Fruit fly (Drosophila melanogaster) whole organism, embryonic: Measurements from ENCODE around the gene CG14427.
A peak's percentile ranks its signal among the peaks of the same experiment; 100 is the strongest.

Experiments used
- Abd-B ChIP-seq: fragments of 200-800 bp; sonication (Bioruptor generic); optimal IDR thresholded peaks from 2 replicates; lab custom pipeline; 2018; ENCODE audit warnings: missing biosample characterization, mild to moderate bottlenecking, missing genetic modification characterization, moderate library complexity
- Atf6 ChIP-seq: fragments of 200-800 bp; sonication (Bioruptor generic); IDR thresholded peaks from 2 replicates; pipeline ENCODE4 v1.3.6; 2022; ENCODE audit warnings: missing biosample characterization, missing genetic modification characterization
- Awh ChIP-seq: fragments of 200-800 bp; sonication (Bioruptor generic); IDR thresholded peaks from 2 replicates; pipeline ENCODE4, ENCODE4 v1.3.6; 2022; ENCODE audit warnings: missing biosample characterization, missing genetic modification characterization
- CG10654 ChIP-seq: fragments of 200-800 bp; sonication (Bioruptor generic); optimal IDR thresholded peaks from 2 replicates; lab custom pipeline; 2016; ENCODE audit warnings: missing biosample characterization, missing genetic modification characterization
- CG10979 ChIP-seq: fragments of 200-800 bp; sonication (Bioruptor generic); optimal IDR thresholded peaks from 2 replicates; lab custom pipeline; 2018; ENCODE audit warnings: missing biosample characterization, mild to moderate bottlenecking, missing genetic modification characterization, moderate library complexity
- CG12104 ChIP-seq: fragments of 200-800 bp; sonication (Bioruptor generic); optimal IDR thresholded peaks from 3 replicates; lab custom pipeline; 2016; ENCODE audit warnings: missing biosample characterization, missing genetic modification characterization
- CG12659 ChIP-seq: fragments of 200-800 bp; sonication (Bioruptor generic); optimal IDR thresholded peaks from 3 replicates; lab custom pipeline; 2017; ENCODE audit warnings: mild to moderate bottlenecking, missing biosample characterization, missing genetic modification reagents, missing genetic modification characterization
- CG12769 ChIP-seq: fragments of 200-800 bp; sonication (Bioruptor generic); optimal IDR thresholded peaks from 2 replicates; lab custom pipeline; 2019; ENCODE audit warnings: missing biosample characterization, mild to moderate bottlenecking, missing genetic modification characterization, moderate library complexity
- CG13424 ChIP-seq: fragments of 200-800 bp; sonication (Bioruptor generic); optimal IDR thresholded peaks from 2 replicates; lab custom pipeline; 2019; ENCODE audit warnings: missing biosample characterization, mild to moderate bottlenecking, missing genetic modification characterization, moderate library complexity
- CG14441 ChIP-seq: fragments of 200-800 bp; sonication (Bioruptor generic); IDR thresholded peaks from 2 replicates; pipeline ENCODE4 v1.3.6; 2022; ENCODE audit warnings: missing biosample characterization, missing genetic modification characterization
- CG15011 ChIP-seq: fragments of 200-800 bp; sonication (Bioruptor generic); optimal IDR thresholded peaks from 3 replicates; lab custom pipeline; 2018; ENCODE audit warnings: missing biosample characterization, mild to moderate bottlenecking, missing genetic modification characterization
- CG15073 ChIP-seq: fragments of 200-800 bp; sonication (Bioruptor generic); optimal IDR thresholded peaks from 2 replicates; lab custom pipeline; 2016; ENCODE audit warnings: missing biosample characterization, missing genetic modification characterization
- CG15269 ChIP-seq: fragments of 200-800 bp; sonication (Bioruptor generic); optimal IDR thresholded peaks from 2 replicates; lab custom pipeline; 2018; ENCODE audit warnings: missing biosample characterization, mild to moderate bottlenecking, missing genetic modification characterization, moderate library complexity
- CG17359 ChIP-seq: fragments of 200-800 bp; sonication (Bioruptor generic); optimal IDR thresholded peaks from 3 replicates; lab custom pipeline; 2018; ENCODE audit warnings: missing biosample characterization, mild to moderate bottlenecking, missing genetic modification characterization, moderate library complexity
- CG33213 ChIP-seq: fragments of 200-800 bp; sonication (Bioruptor generic); optimal IDR thresholded peaks from 3 replicates; lab custom pipeline; 2016; ENCODE audit warnings: missing biosample characterization, missing genetic modification characterization
- CG4730 ChIP-seq: fragments of 200-800 bp; sonication (Bioruptor generic); IDR thresholded peaks from 2 replicates; pipeline ENCODE4 v1.3.6; 2022; ENCODE audit warnings: missing biosample characterization, missing genetic modification characterization
- CG4820 ChIP-seq: fragments of 200-800 bp; sonication (Bioruptor generic); optimal IDR thresholded peaks from 3 replicates; lab custom pipeline; 2016; ENCODE audit warnings: missing biosample characterization, missing genetic modification characterization
- CG4854 ChIP-seq: fragments of 200-800 bp; sonication (Bioruptor generic); optimal IDR thresholded peaks from 2 replicates; lab custom pipeline; 2016; ENCODE audit warnings: missing biosample characterization, missing genetic modification characterization, inconsistent platforms
- CG6689 ChIP-seq: fragments of 200-800 bp; sonication (Bioruptor generic); IDR thresholded peaks from 2 replicates; pipeline ENCODE4 v1.3.6; 2022; ENCODE audit warnings: missing biosample characterization, missing genetic modification characterization
- CG6765 ChIP-seq: fragments of 200-800 bp; sonication (Bioruptor generic); optimal IDR thresholded peaks from 3 replicates; lab custom pipeline; 2017; ENCODE audit warnings: missing biosample characterization, mild to moderate bottlenecking, missing genetic modification characterization
- CG6791 ChIP-seq: fragments of 200-800 bp; sonication (Bioruptor generic); IDR thresholded peaks from 3 replicates; pipeline ENCODE4 v1.3.6; 2022; ENCODE audit warnings: missing biosample characterization, missing genetic modification characterization; ENCODE audit not compliant: partially characterized antibody
- CG7928 ChIP-seq: fragments of 200-800 bp; sonication (Bioruptor generic); optimal IDR thresholded peaks from 2 replicates; lab custom pipeline; 2017; ENCODE audit warnings: missing biosample characterization, mild to moderate bottlenecking, missing genetic modification characterization
- CG9215 ChIP-seq: fragments of 200-800 bp; sonication (Bioruptor generic); IDR thresholded peaks from 2 replicates; pipeline ENCODE4 v1.3.6; 2022; ENCODE audit warnings: missing biosample characterization, missing genetic modification characterization
- CTCF ChIP-seq: fragments of 200-800 bp; sonication (Bioruptor generic); optimal IDR thresholded peaks from 2 replicates; lab custom pipeline; 2017; ENCODE audit warnings: missing biosample characterization, mild to moderate bottlenecking, missing genetic modification characterization, moderate library complexity
- Camta ChIP-seq: fragments of 200-800 bp; sonication (Bioruptor generic); optimal IDR thresholded peaks from 2 replicates; lab custom pipeline; 2016; ENCODE audit warnings: missing biosample characterization, missing genetic modification characterization
- CrebB ChIP-seq: fragments of 200-800 bp; sonication (Bioruptor generic); optimal IDR thresholded peaks from 3 replicates; lab custom pipeline; 2018; ENCODE audit warnings: missing biosample characterization, mild to moderate bottlenecking, missing genetic modification characterization
- Drgx ChIP-seq: fragments of 200-800 bp; sonication (Bioruptor generic); IDR thresholded peaks from 2 replicates; pipeline ENCODE4 v1.3.6; 2022; ENCODE audit warnings: missing biosample characterization, missing genetic modification characterization
- E2f2 ChIP-seq: fragments of 200-800 bp; sonication (Bioruptor generic); IDR thresholded peaks from 2 replicates; pipeline ENCODE4 v1.3.6; 2022; ENCODE audit warnings: missing biosample characterization, missing genetic modification characterization
- HHEX ChIP-seq: fragments of 200-800 bp; sonication (Bioruptor generic); optimal IDR thresholded peaks from 3 replicates; lab custom pipeline; 2017; ENCODE audit warnings: missing biosample characterization, mild to moderate bottlenecking, missing genetic modification characterization, missing genetic modification reagents
- Hr78 ChIP-seq, 2 experiments: fragments of 200-800 bp in 1 of 2; fragments of >200 bp in 1 of 2; sonication (Bioruptor generic) in 1 of 2; optimal IDR thresholded peaks; 2 replicates each; lab custom pipeline; 2017 to 2019; ENCODE audit warnings: missing biosample characterization in 2 of 2, missing genetic modification characterization in 2 of 2, mild to moderate bottlenecking in 1 of 2, moderate library complexity in 1 of 2
- Med ChIP-seq: fragments of 200-800 bp; sonication (Bioruptor generic); peaks from one replicate; lab custom pipeline; 2016; ENCODE audit warnings: missing biosample characterization, missing genetic modification characterization, mild to moderate bottlenecking, inconsistent platforms, moderate library complexity
- NFAT ChIP-seq: fragments of 200-800 bp; sonication (Bioruptor generic); IDR thresholded peaks from 2 replicates; pipeline ENCODE4 v1.3.6; 2022; ENCODE audit warnings: missing biosample characterization, missing genetic modification characterization
- abd-A ChIP-seq: fragments of 200-800 bp; sonication (Bioruptor generic); optimal IDR thresholded peaks from 3 replicates; lab custom pipeline; 2019; ENCODE audit warnings: missing biosample characterization, mild to moderate bottlenecking, missing genetic modification characterization, moderate library complexity
- ap ChIP-seq: fragments of 200-800 bp; sonication (Bioruptor generic); IDR thresholded peaks from 2 replicates; pipeline ENCODE4 v1.3.6; 2022; ENCODE audit warnings: missing biosample characterization, missing genetic modification characterization
- cad ChIP-seq: fragments of >200 bp; optimal IDR thresholded peaks from 2 replicates; lab custom pipeline; 2017; ENCODE audit warnings: missing biosample characterization, missing genetic modification characterization
- caup ChIP-seq: fragments of 200-800 bp; sonication (Bioruptor generic); optimal IDR thresholded peaks from 3 replicates; lab custom pipeline; 2017; ENCODE audit warnings: missing biosample characterization, mild to moderate bottlenecking, missing genetic modification characterization, moderate library complexity; ENCODE audit not compliant: severe bottlenecking
- crol ChIP-seq: fragments of 200-800 bp; sonication (Bioruptor generic); IDR thresholded peaks from 2 replicates; pipeline ENCODE4 v1.3.6; 2022; ENCODE audit warnings: missing biosample characterization, missing genetic modification characterization
- cwo ChIP-seq: fragments of 200-800 bp; sonication (Bioruptor generic); optimal IDR thresholded peaks from 3 replicates; lab custom pipeline; 2017; ENCODE audit warnings: missing biosample characterization, missing genetic modification characterization, mild to moderate bottlenecking, moderate library complexity, missing genetic modification reagents
- eyg ChIP-seq: fragments of 200-800 bp; sonication (Bioruptor generic); optimal IDR thresholded peaks from 3 replicates; lab custom pipeline; 2016; ENCODE audit warnings: missing biosample characterization, missing genetic modification characterization
- h ChIP-seq: fragments of >200 bp; optimal IDR thresholded peaks from 2 replicates; lab custom pipeline; 2017
- lbe ChIP-seq: fragments of 200-800 bp; sonication (Bioruptor generic); optimal IDR thresholded peaks from 2 replicates; lab custom pipeline; 2016; ENCODE audit warnings: missing biosample characterization, mild to moderate bottlenecking, missing genetic modification characterization
- maf-S ChIP-seq: fragments of 200-800 bp; sonication (Bioruptor generic); optimal IDR thresholded peaks from 2 replicates; lab custom pipeline; 2016; ENCODE audit warnings: missing biosample characterization, missing genetic modification characterization
- otp ChIP-seq: fragments of 200-800 bp; sonication (Bioruptor generic); IDR thresholded peaks from 3 replicates; pipeline ENCODE4, ENCODE4 v1.3.6; 2022; ENCODE audit warnings: missing biosample characterization, missing genetic modification characterization
- pnt ChIP-seq: fragments of 200-800 bp; sonication (Bioruptor generic); optimal IDR thresholded peaks from 3 replicates; lab custom pipeline; 2016; ENCODE audit warnings: missing biosample characterization, missing genetic modification characterization
- run ChIP-seq: fragments of 200-800 bp; sonication (Bioruptor generic); optimal IDR thresholded peaks from 3 replicates; lab custom pipeline; 2018; ENCODE audit warnings: missing biosample characterization, mild to moderate bottlenecking, missing genetic modification characterization
- schlank ChIP-seq: fragments of 200-800 bp; sonication (Bioruptor generic); optimal IDR thresholded peaks from 2 replicates; lab custom pipeline; 2018; ENCODE audit warnings: missing biosample characterization, mild to moderate bottlenecking, missing genetic modification characterization
- sima ChIP-seq: fragments of 200-800 bp; sonication (Bioruptor generic); optimal IDR thresholded peaks from 2 replicates; lab custom pipeline; 2016; ENCODE audit warnings: missing biosample characterization, missing genetic modification characterization
- sug ChIP-seq: fragments of 200-800 bp; optimal IDR thresholded peaks from 2 replicates; lab custom pipeline; 2019; ENCODE audit warnings: missing biosample characterization, mild to moderate bottlenecking, missing genetic modification characterization, moderate library complexity
- trem ChIP-seq: fragments of 200-800 bp; optimal IDR thresholded peaks from 3 replicates; lab custom pipeline; 2019; ENCODE audit warnings: missing biosample characterization, mild to moderate bottlenecking, missing genetic modification characterization, moderate library complexity
- zen2 ChIP-seq: fragments of 200-800 bp; sonication (Bioruptor generic); IDR thresholded peaks from 3 replicates; pipeline ENCODE4 v1.3.6; 2022; ENCODE audit warnings: missing biosample characterization, missing genetic modification characterization; ENCODE audit not compliant: partially characterized antibody
- zf30C ChIP-seq: fragments of 200-800 bp; sonication (Bioruptor generic); optimal IDR thresholded peaks from 3 replicates; lab custom pipeline; 2018; ENCODE audit warnings: missing biosample characterization, mild to moderate bottlenecking, missing genetic modification characterization

Gene CG14427

DNA sequence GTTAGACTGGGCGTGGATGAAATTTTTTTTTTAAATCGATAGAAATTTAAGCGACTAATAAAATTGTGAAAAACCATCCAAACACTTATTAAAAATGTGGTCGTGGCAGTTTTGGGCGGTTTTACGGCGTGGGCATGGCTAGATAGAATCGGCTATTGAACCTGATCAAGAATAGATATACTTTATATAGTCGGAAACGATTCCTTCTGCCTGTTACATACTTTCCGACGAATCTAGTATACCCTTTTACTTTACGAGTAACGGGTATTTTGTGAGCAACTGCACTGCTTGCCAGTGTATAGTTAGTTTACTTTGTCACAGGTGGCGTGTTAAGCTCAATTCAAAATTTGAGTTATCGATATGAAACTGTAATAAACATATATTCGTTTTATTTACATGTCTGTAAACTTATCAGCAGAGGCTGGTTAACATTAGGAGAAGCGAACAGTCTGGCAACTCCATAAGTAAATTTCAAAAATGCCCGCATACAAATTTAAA, 25.4 kb upstream of the CG14427 start (continued):
- no peak for TF ChIP-seq cad (GFP tag; lab: Kevin White, UChicago)
- no peak for TF ChIP-seq CrebB (tag; lab: Kevin White, UChicago)
- TF ChIP-seq cwo (GFP tag; lab: Kevin White, UChicago): peak; percentile 17
- no peak for TF ChIP-seq CG7928
- TF ChIP-seq crol: no peak
- peak; percentile 40 for TF ChIP-seq Drgx (GFP tag; lab: Robert Waterston, UW)
- no peak for TF ChIP-seq h
- TF ChIP-seq CG6765: peak; percentile 11
- no peak for TF ChIP-seq CG4820 (GFP tag; lab: Kevin White, UChicago)
- TF ChIP-seq Hr78 (GFP tag; optimal IDR thresholded peaks at IDR 0.05; lab: Kevin White, UChicago): no peak
- TF ChIP-seq abd-A (tag; lab: Kevin White, UChicago): no peak
- TF ChIP-seq eyg (GFP tag; lab: Kevin White, UChicago): no peak
- TF ChIP-seq CG10654 (GFP tag; lab: Kevin White, UChicago): no peak
- TF ChIP-seq sima (GFP tag; lab: Kevin White, UChicago): peak; percentile 43
- TF ChIP-seq CG12769: peak; percentile 58
- TF ChIP-seq CG33213: peak; percentile 70
- TF ChIP-seq Atf6 (GFP tag; lab: Robert Waterston, UW): peak; percentile 53
- peak; percentile 34 for TF ChIP-seq CG17359 (tag; lab: Kevin White, UChicago)
- TF ChIP-seq CG13424 (tag; lab: Kevin White, UChicago): peak; percentile 39
- peak; percentile 30 for TF ChIP-seq pnt (GFP tag; lab: Kevin White, UChicago)
- TF ChIP-seq CTCF (GFP tag; lab: Kevin White, UChicago): peak; percentile 96
- TF ChIP-seq maf-S (GFP tag; lab: Kevin White, UChicago): no peak
- 0 out of 2 replicates have a peak, but pooled peaks have one; percentile 21 for TF ChIP-seq CG4730
- no peak for TF ChIP-seq schlank (tag; lab: Kevin White, UChicago)
- peak; percentile 32 for TF ChIP-seq caup (GFP tag; lab: Kevin White, UChicago)
- 0 out of 2 replicates have a peak, but pooled peaks have one; percentile 6 for TF ChIP-seq CG9215 (GFP tag; lab: Robert Waterston, UW)
- peak; percentile 48 for TF ChIP-seq trem
- TF ChIP-seq zen2 (GFP tag; lab: Robert Waterston, UW): peak; percentile 52; the same call in 2 of the 3 replicates
- no peak for TF ChIP-seq otp (GFP tag; lab: Robert Waterston, UW)
- TF ChIP-seq CG14441 (GFP tag; lab: Robert Waterston, UW): peak; percentile 37
- peak; percentile 69 for TF ChIP-seq CG6791 (GFP tag; lab: Robert Waterston, UW)
- peak; percentile 48 for TF ChIP-seq Abd-B
- peak; percentile 26 for TF ChIP-seq CG10979 (tag; lab: Kevin White, UChicago)
- TF ChIP-seq NFAT (GFP tag; lab: Robert Waterston, UW): peak; percentile 58; the same call in 1 of the 2 replicates
- TF ChIP-seq CG4854 (GFP tag; lab: Kevin White, UChicago): no peak
- TF ChIP-seq CG15073: no peak
- TF ChIP-seq Awh: no peak
- peak; percentile 96 for TF ChIP-seq Med (GFP tag; lab: Kevin White, UChicago)
- TF ChIP-seq ap (GFP tag; lab: Robert Waterston, UW): no peak
- TF ChIP-seq run: no peak
- TF ChIP-seq E2f2: peak; percentile 94
- TF ChIP-seq Camta (GFP tag; lab: Kevin White, UChicago): peak; percentile 62
- TF ChIP-seq CG6689 (GFP tag; lab: Robert Waterston, UW): 0 out of 2 replicates have a peak, but pooled peaks have one; percentile 20
- TF ChIP-seq HHEX (GFP tag; lab: Kevin White, UChicago): peak; percentile 41
- TF ChIP-seq CG15011 (GFP tag; lab: Kevin White, UChicago): no peak
- TF ChIP-seq sug (tag; lab: Kevin White, UChicago): peak; percentile 62
- no peak for TF ChIP-seq CG12104 (GFP tag; lab: Kevin White, UChicago)
- TF ChIP-seq lbe (GFP tag; lab: Kevin White, UChicago): no peak
- TF ChIP-seq CG12659 (GFP tag; lab: Kevin White, UChicago): peak; percentile 70
- TF ChIP-seq CG15269 (tag; lab: Kevin White, UChicago): peak; percentile 47
- no peak for TF ChIP-seq zf30C (GFP tag; lab: Kevin White, UChicago)
